Worm (Caenorhabditis elegans): ENCODE results near the gene glt-1.

The glt-1 gene

ce11 chrX:3534218-3534617, 38.4 kb downstream of the glt-1 start (continued):
- TF ChIP-seq mxl-3 (GFP tag; optimal IDR thresholded peaks at IDR 0.05) (peak; percentile 80), dmd-6 (GFP tag; IDR thresholded peaks at IDR 0.05) (peak; percentile 89), tra-1 (GFP tag; IDR thresholded peaks at IDR 0.05) (0 out of 2 replicates have a peak, but pooled peaks have one; percentile 68), snpc-1.2 (GFP tag; IDR thresholded peaks at IDR 0.05) (no peak)

- TF ChIP-seq php-3 (GFP tag; IDR thresholded peaks at IDR 0.05) (no peak), dmd-9 (GFP tag; IDR thresholded peaks at IDR 0.05) (no peak), pqm-1 (tag; optimal IDR thresholded peaks at IDR 0.05) (no peak), unc-62 (GFP tag; optimal IDR thresholded peaks at IDR 0.05 in 1 of 2) (peak in 1 of 2 experiments; percentile 87), unc-62 (tag; optimal IDR thresholded peaks at IDR 0.05) (no peak), hmg-1.1 (GFP tag; IDR thresholded peaks at IDR 0.05) (peak; percentile 39; the same call in 1 of the 2 replicates), hlh-11 (tag; optimal IDR thresholded peaks at IDR 0.05) (no peak), fkh-10 (GFP tag; optimal IDR thresholded peaks at IDR 0.05) (peak; percentile 10)
Observed at ce11 chrX:3535505-3535904, 39.7 kb downstream of the glt-1 start.

- TF ChIP-seq ceh-82 (tag; optimal IDR thresholded peaks at IDR 0.05) (no peak), tag-97 (GFP tag; IDR thresholded peaks at IDR 0.05) (no peak), ama-1 (optimal IDR thresholded peaks at IDR 0.05) (no peak), pqm-1 (tag; optimal IDR thresholded peaks at IDR 0.05) (no peak), mdt-29 (GFP tag; IDR thresholded peaks at IDR 0.05) (peak; percentile 52), zfp-3 (GFP tag; conservative IDR thresholded peaks at IDR 0.05) (no peak), hlh-30 (tag; optimal IDR thresholded peaks at IDR 0.05; ENCODE audit: insufficient read depth) (peak; percentile 66), set-16 (GFP tag; IDR thresholded peaks at IDR 0.05) (no peak), Y5F2A.4 (GFP tag; optimal IDR thresholded peaks at IDR 0.05) (no peak), attf-4 (tag; optimal IDR thresholded peaks at IDR 0.05) (no peak), madf-9 (GFP tag; conservative IDR thresholded peaks at IDR 0.05) (no peak), zfp-2 (tag; optimal IDR thresholded peaks at IDR 0.05) (no peak), mep-1 (tag; optimal IDR thresholded peaks at IDR 0.05) (no peak), daf-16 (GFP tag; optimal IDR thresholded peaks at IDR 0.05) (peak in 1 of 2 experiments; percentile 47), daf-16 (tag; optimal IDR thresholded peaks at IDR 0.05) (no peak), dmd-8 (GFP tag; IDR thresholded peaks at IDR 0.05) (no peak), F44E2.7 (GFP tag; IDR thresholded peaks at IDR 0.05) (no peak), daf-12 (tag; optimal IDR thresholded peaks at IDR 0.05) (no peak), daf-8 (GFP tag; IDR thresholded peaks at IDR 0.05) (no peak), aha-1 (tag) (peak; percentile 10), R02D3.7 (tag; optimal IDR thresholded peaks at IDR 0.05) (no peak), nhr-48 (tag; optimal IDR thresholded peaks at IDR 0.05) (no peak), pha-4 (GFP tag; IDR thresholded peaks at IDR 0.05) (no peak), pha-4 (tag; optimal IDR thresholded peaks at IDR 0.05) (no peak), egl-43 (GFP tag; IDR thresholded peaks at IDR 0.05) (no peak), ZK546.5 (tag; optimal IDR thresholded peaks at IDR 0.05) (no peak), mdl-1 (tag; optimal IDR thresholded peaks at IDR 0.05) (no peak), aly-2 (tag; optimal IDR thresholded peaks at IDR 0.05) (no peak), F10B5.3 (tag; optimal IDR thresholded peaks at IDR 0.05) (no peak), Y105C5A.15 (GFP tag; IDR thresholded peaks at IDR 0.05) (no peak), lir-3 (tag; optimal IDR thresholded peaks at IDR 0.05) (no peak), lin-29 (GFP tag; IDR thresholded peaks at IDR 0.05) (no peak), vab-7 (GFP tag; IDR thresholded peaks at IDR 0.05) (no peak), zip-11 (GFP tag; IDR thresholded peaks at IDR 0.05) (no peak), spr-3 (GFP tag; optimal IDR thresholded peaks at IDR 0.05) (no peak), nhr-25 (tag; optimal IDR thresholded peaks at IDR 0.05; ENCODE audit: borderline replicate concordance, insufficient read depth) (no peak), nhr-77 (tag; optimal IDR thresholded peaks at IDR 0.05) (no peak)
Observed at ce11 chrX:3536302-3537251, 40.8 kb downstream of the glt-1 start.

Data from whole organism, L4 larva.